Fruit fly (Drosophila melanogaster) whole organism, embryonic: ENCODE results near the gene trem.
A peak's percentile ranks its signal among the peaks of the same experiment; 100 is the strongest.

Experiments used
- CG11504 ChIP-seq: fragments of 200-800 bp; sonication (Bioruptor generic); optimal IDR thresholded peaks from 3 replicates; lab custom pipeline; 2019; ENCODE audit warnings: missing biosample characterization, mild to moderate bottlenecking, missing genetic modification characterization, moderate library complexity
- CG12659 ChIP-seq: fragments of 200-800 bp; sonication (Bioruptor generic); optimal IDR thresholded peaks from 3 replicates; lab custom pipeline; 2017; ENCODE audit warnings: mild to moderate bottlenecking, missing biosample characterization, missing genetic modification reagents, missing genetic modification characterization
- CG13775 ChIP-seq: fragments of 200-800 bp; sonication (Bioruptor generic); optimal IDR thresholded peaks from 3 replicates; lab custom pipeline; 2017; ENCODE audit warnings: missing biosample characterization, mild to moderate bottlenecking, missing genetic modification characterization
- CG15269 ChIP-seq: fragments of 200-800 bp; sonication (Bioruptor generic); optimal IDR thresholded peaks from 2 replicates; lab custom pipeline; 2018; ENCODE audit warnings: missing biosample characterization, mild to moderate bottlenecking, missing genetic modification characterization, moderate library complexity
- CG15696 ChIP-seq: fragments of 200-800 bp; sonication (Bioruptor generic); optimal IDR thresholded peaks from 2 replicates; lab custom pipeline; 2019; ENCODE audit warnings: missing biosample characterization, mild to moderate bottlenecking, missing genetic modification characterization, moderate library complexity
- CG17186 ChIP-seq: fragments of 200-800 bp; sonication (Bioruptor generic); optimal IDR thresholded peaks from 3 replicates; lab custom pipeline; 2017; ENCODE audit warnings: missing biosample characterization, missing genetic modification reagents, missing genetic modification characterization
- CG3163 ChIP-seq: fragments of 200-800 bp; sonication (Bioruptor generic); optimal IDR thresholded peaks from 3 replicates; lab custom pipeline; 2016; ENCODE audit warnings: missing biosample characterization, missing genetic modification characterization
- CG32772 ChIP-seq: fragments of 200-800 bp; sonication (Bioruptor generic); IDR thresholded peaks from 2 replicates; pipeline ENCODE4 v1.3.6; 2022; ENCODE audit warnings: missing biosample characterization, missing genetic modification characterization
- CG3407 ChIP-seq: fragments of 200-800 bp; sonication (Bioruptor generic); optimal IDR thresholded peaks from 2 replicates; lab custom pipeline; 2018; ENCODE audit warnings: missing biosample characterization, mild to moderate bottlenecking, missing genetic modification characterization
- CG34376 ChIP-seq: fragments of 200-800 bp; sonication (Bioruptor generic); optimal IDR thresholded peaks from 2 replicates; lab custom pipeline; 2018; ENCODE audit warnings: missing biosample characterization, mild to moderate bottlenecking, missing genetic modification characterization
- CG3847 ChIP-seq: fragments of 200-800 bp; sonication (Bioruptor generic); IDR thresholded peaks from 2 replicates; pipeline ENCODE4 v1.3.6; 2022; ENCODE audit warnings: missing biosample characterization, missing genetic modification characterization
- CG6791 ChIP-seq: fragments of 200-800 bp; sonication (Bioruptor generic); IDR thresholded peaks from 3 replicates; pipeline ENCODE4 v1.3.6; 2022; ENCODE audit warnings: missing biosample characterization, missing genetic modification characterization; ENCODE audit not compliant: partially characterized antibody
- CG7928 ChIP-seq: fragments of 200-800 bp; sonication (Bioruptor generic); optimal IDR thresholded peaks from 2 replicates; lab custom pipeline; 2017; ENCODE audit warnings: missing biosample characterization, mild to moderate bottlenecking, missing genetic modification characterization
- CG8281 ChIP-seq: fragments of 200-800 bp; sonication (Bioruptor generic); optimal IDR thresholded peaks from 2 replicates; lab custom pipeline; 2018; ENCODE audit warnings: missing biosample characterization, mild to moderate bottlenecking, missing genetic modification characterization, moderate library complexity
- CG8765 ChIP-seq: fragments of 200-800 bp; sonication (Bioruptor generic); IDR thresholded peaks from 2 replicates; pipeline ENCODE4 v1.3.6; 2022; ENCODE audit warnings: missing biosample characterization, missing genetic modification characterization
- CG9727 ChIP-seq: fragments of 200-800 bp; sonication (Bioruptor generic); optimal IDR thresholded peaks from 3 replicates; lab custom pipeline; 2017; ENCODE audit warnings: missing biosample characterization, mild to moderate bottlenecking, missing genetic modification characterization
- CG9817 ChIP-seq: fragments of 200-800 bp; sonication (Bioruptor generic); optimal IDR thresholded peaks from 2 replicates; lab custom pipeline; 2018; ENCODE audit warnings: missing biosample characterization, mild to moderate bottlenecking, missing genetic modification characterization, moderate library complexity
- CHES-1-like ChIP-seq: fragments of 200-800 bp; sonication (Bioruptor generic); optimal IDR thresholded peaks from 2 replicates; lab custom pipeline; 2016; ENCODE audit warnings: missing biosample characterization, missing genetic modification characterization
- Doc3 ChIP-seq: fragments of 200-800 bp; sonication (Bioruptor generic); IDR thresholded peaks from 3 replicates; pipeline ENCODE4 v1.3.6; 2022; ENCODE audit warnings: missing biosample characterization, missing genetic modification characterization; ENCODE audit not compliant: partially characterized antibody
- Drgx ChIP-seq: fragments of 200-800 bp; sonication (Bioruptor generic); IDR thresholded peaks from 2 replicates; pipeline ENCODE4 v1.3.6; 2022; ENCODE audit warnings: missing biosample characterization, missing genetic modification characterization
- Hr78 ChIP-seq, 2 experiments: fragments of 200-800 bp in 1 of 2; fragments of >200 bp in 1 of 2; sonication (Bioruptor generic) in 1 of 2; optimal IDR thresholded peaks; 2 replicates each; lab custom pipeline; 2017 to 2019; ENCODE audit warnings: missing biosample characterization in 2 of 2, missing genetic modification characterization in 2 of 2, mild to moderate bottlenecking in 1 of 2, moderate library complexity in 1 of 2
- Pdp1 ChIP-seq, 2 experiments: fragments of 200-800 bp; sonication (Bioruptor generic); optimal IDR thresholded peaks; 3 replicates each; lab custom pipeline; 2016; ENCODE audit warnings: missing biosample characterization in 2 of 2, missing genetic modification characterization in 2 of 2, mild to moderate bottlenecking in 1 of 2, moderate library complexity in 1 of 2
- YL-1 ChIP-seq: fragments of 200-800 bp; sonication (Bioruptor generic); optimal IDR thresholded peaks from 3 replicates; lab custom pipeline; 2017; ENCODE audit warnings: missing biosample characterization, mild to moderate bottlenecking, missing genetic modification characterization
- al ChIP-seq: fragments of 200-800 bp; sonication (Bioruptor generic); IDR thresholded peaks from 2 replicates; pipeline ENCODE4 v1.3.6; 2022; ENCODE audit warnings: missing biosample characterization, missing genetic modification characterization
- bigmax ChIP-seq: fragments of 200-800 bp; sonication (Bioruptor generic); optimal IDR thresholded peaks from 2 replicates; lab custom pipeline; 2018; ENCODE audit warnings: missing biosample characterization, mild to moderate bottlenecking, missing genetic modification characterization
- crc ChIP-seq: fragments of 200-800 bp; sonication (Bioruptor generic); optimal IDR thresholded peaks from 2 replicates; lab custom pipeline; 2016; ENCODE audit warnings: missing biosample characterization, missing genetic modification characterization
- dimm ChIP-seq: fragments of 200-800 bp; sonication (Bioruptor generic); IDR thresholded peaks from 2 replicates; pipeline ENCODE4 v1.3.6; 2022; ENCODE audit warnings: missing biosample characterization, missing genetic modification characterization
- ftz-f1 ChIP-seq: fragments of 200-800 bp; sonication (Bioruptor generic); optimal IDR thresholded peaks from 2 replicates; lab custom pipeline; 2016; ENCODE audit warnings: missing biosample characterization, missing genetic modification characterization
- gce ChIP-seq: fragments of 200-800 bp; sonication (Bioruptor generic); IDR thresholded peaks from 3 replicates; pipeline ENCODE4 v1.3.6; 2022; ENCODE audit warnings: missing biosample characterization, missing genetic modification characterization
- gem ChIP-seq: fragments of 200-800 bp; sonication (Bioruptor generic); optimal IDR thresholded peaks from 2 replicates; lab custom pipeline; 2019; ENCODE audit warnings: missing biosample characterization, mild to moderate bottlenecking, missing genetic modification characterization, moderate library complexity
- grn ChIP-seq: fragments of 200-800 bp; sonication (Bioruptor generic); optimal IDR thresholded peaks from 3 replicates; lab custom pipeline; 2017; ENCODE audit warnings: missing biosample characterization, missing genetic modification characterization
- lmd ChIP-seq: fragments of 200-800 bp; sonication (Bioruptor generic); IDR thresholded peaks from 2 replicates; pipeline ENCODE4 v1.3.6; 2022; ENCODE audit warnings: missing biosample characterization, missing genetic modification characterization
- mld ChIP-seq: fragments of 200-800 bp; sonication (Bioruptor generic); IDR thresholded peaks from 3 replicates; pipeline ENCODE4 v1.3.6; 2022; ENCODE audit warnings: missing biosample characterization, missing genetic modification characterization; ENCODE audit not compliant: partially characterized antibody
- odd ChIP-seq: fragments of 200-800 bp; sonication (Bioruptor generic); optimal IDR thresholded peaks from 2 replicates; lab custom pipeline; 2017; ENCODE audit warnings: missing biosample characterization, mild to moderate bottlenecking, missing genetic modification characterization
- pfk ChIP-seq: fragments of 200-800 bp; sonication (Bioruptor generic); optimal IDR thresholded peaks from 2 replicates; lab custom pipeline; 2018; ENCODE audit warnings: missing biosample characterization, mild to moderate bottlenecking, missing genetic modification characterization, moderate library complexity
- pita ChIP-seq: fragments of 200-800 bp; sonication (Bioruptor generic); optimal IDR thresholded peaks from 2 replicates; lab custom pipeline; 2017; ENCODE audit warnings: missing biosample characterization, mild to moderate bottlenecking, missing genetic modification characterization
- repo ChIP-seq: fragments of 200-800 bp; sonication (Bioruptor generic); optimal IDR thresholded peaks from 2 replicates; lab custom pipeline; 2016; ENCODE audit warnings: missing biosample characterization, missing genetic modification characterization
- so ChIP-seq: fragments of 200-800 bp; sonication (Bioruptor generic); IDR thresholded peaks from 3 replicates; pipeline ENCODE4 v1.3.6; 2022; ENCODE audit warnings: missing biosample characterization, missing genetic modification characterization
- sqz ChIP-seq: fragments of 200-800 bp; sonication (Bioruptor generic); optimal IDR thresholded peaks from 3 replicates; lab custom pipeline; 2018; ENCODE audit warnings: missing biosample characterization, mild to moderate bottlenecking, missing genetic modification characterization
- sr ChIP-seq: fragments of 200-800 bp; sonication (Bioruptor generic); IDR thresholded peaks from 3 replicates; pipeline ENCODE4 v1.3.6; 2022; ENCODE audit warnings: missing biosample characterization, missing genetic modification characterization
- ssp ChIP-seq: fragments of 200-800 bp; sonication (Bioruptor generic); IDR thresholded peaks from 2 replicates; pipeline ENCODE4 v1.3.6; 2022; ENCODE audit warnings: missing biosample characterization, missing genetic modification characterization
- toy ChIP-seq: fragments of 200-800 bp; sonication (Bioruptor generic); IDR thresholded peaks from 2 replicates; pipeline ENCODE4 v1.3.6; 2022; ENCODE audit warnings: missing biosample characterization, missing genetic modification characterization
- vfl ChIP-seq: fragments of 200-800 bp; sonication (Bioruptor generic); optimal IDR thresholded peaks from 2 replicates; lab custom pipeline; 2016; ENCODE audit warnings: missing biosample characterization, missing genetic modification characterization
- zen ChIP-seq: fragments of 200-800 bp; sonication (Bioruptor generic); optimal IDR thresholded peaks from 3 replicates; lab custom pipeline; 2018; ENCODE audit warnings: missing biosample characterization, mild to moderate bottlenecking, missing genetic modification characterization, moderate library complexity

The trem gene

DNA sequence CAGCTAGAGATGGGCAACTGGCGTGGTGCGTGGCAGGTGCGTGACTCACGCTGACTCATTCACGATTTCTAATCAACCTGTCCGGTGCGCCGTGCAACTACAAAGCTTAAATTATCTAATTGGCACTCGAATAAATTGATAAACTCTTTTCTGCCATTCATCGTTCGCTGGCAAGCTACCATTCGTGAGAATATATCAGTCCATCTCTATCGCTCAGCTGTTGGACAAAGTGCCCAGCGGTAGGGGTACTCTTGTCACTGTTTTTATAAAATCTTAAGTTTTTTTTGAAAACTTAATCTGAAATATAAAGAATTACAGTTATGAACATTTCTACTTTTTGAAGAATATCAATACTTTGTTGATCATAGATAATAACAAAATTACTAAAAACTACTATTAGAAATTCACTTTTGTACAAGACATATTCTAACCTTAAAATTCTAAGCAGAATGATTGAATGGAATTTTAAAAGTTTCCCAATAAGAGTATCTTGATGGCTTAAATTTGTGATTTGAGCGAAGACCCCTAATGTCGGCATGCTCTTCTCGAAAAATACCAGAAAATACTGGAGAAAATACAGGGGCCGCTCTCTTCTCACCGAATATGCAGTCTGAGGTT lies 9.8 kb downstream of the trem start, which contains the start of the genes PIG-L and psidin (continued):
- peak; percentile 41 for TF ChIP-seq Drgx (GFP tag; lab: Robert Waterston, UW)
- TF ChIP-seq odd (GFP tag; lab: Kevin White, UChicago) = peak; percentile 74
- TF ChIP-seq CG9817 = peak; percentile 84
- TF ChIP-seq CG13775 (GFP tag; lab: Kevin White, UChicago) = peak; percentile 91
- TF ChIP-seq vfl = peak; percentile 46
- TF ChIP-seq sqz = no peak
- TF ChIP-seq Hr78 (GFP tag; optimal IDR thresholded peaks at IDR 0.05; lab: Kevin White, UChicago) = no peak
- peak; percentile 56 for TF ChIP-seq al (GFP tag; lab: Robert Waterston, UW)
- peak; percentile 55 to 81 for TF ChIP-seq Pdp1 (GFP tag; optimal IDR thresholded peaks at IDR 0.05; lab: Kevin White, UChicago)
- TF ChIP-seq CG7928 (GFP tag; lab: Kevin White, UChicago) = peak; percentile 36
- peak; percentile 89 for TF ChIP-seq CG15269
- peak; percentile 63 for TF ChIP-seq CG3407
- TF ChIP-seq CG8281 (tag; lab: Kevin White, UChicago) = peak; percentile 66
- TF ChIP-seq CHES-1-like (GFP tag; lab: Kevin White, UChicago) = peak; percentile 58
- peak; percentile 51 for TF ChIP-seq CG32772 (GFP tag; lab: Robert Waterston, UW)
- peak; percentile 30 for TF ChIP-seq crc (GFP tag; lab: Kevin White, UChicago)
- no peak for TF ChIP-seq pita (GFP tag; lab: Kevin White, UChicago)
- peak; percentile 58 for TF ChIP-seq CG8765
- 0 out of 2 replicates have a peak, but pooled peaks have one; percentile 6 for TF ChIP-seq dimm
- peak; percentile 80 for TF ChIP-seq zen
- TF ChIP-seq CG3163 (GFP tag; lab: Kevin White, UChicago) = peak; percentile 15
- 0 out of 2 replicates have a peak, but pooled peaks have one; percentile 37 for TF ChIP-seq toy (GFP tag; lab: Robert Waterston, UW)
- TF ChIP-seq lmd (GFP tag; lab: Robert Waterston, UW) = peak; percentile 76
- peak; percentile 80 for TF ChIP-seq CG11504 (tag; lab: Kevin White, UChicago)
- peak; percentile 2 for TF ChIP-seq bigmax (GFP tag; lab: Kevin White, UChicago)
- TF ChIP-seq Doc3 (GFP tag; lab: Robert Waterston, UW) = peak; percentile 97
- TF ChIP-seq repo = peak; percentile 36
- TF ChIP-seq CG34376 (GFP tag; lab: Kevin White, UChicago) = peak; percentile 29
- peak; percentile 16; the same call in 1 of the 3 replicates for TF ChIP-seq gce
- TF ChIP-seq gem = peak; percentile 93
- TF ChIP-seq ssp (GFP tag; lab: Robert Waterston, UW) = peak; percentile 71
- TF ChIP-seq ftz-f1 (GFP tag; lab: Kevin White, UChicago) = no peak
- TF ChIP-seq CG6791 (GFP tag; lab: Robert Waterston, UW) = peak; percentile 93
- peak; percentile 70 for TF ChIP-seq CG17186 (GFP tag; lab: Kevin White, UChicago)
- no peak; the same call in 2 of the 3 replicates for TF ChIP-seq so (GFP tag; lab: Robert Waterston, UW)
- TF ChIP-seq CG15696 (tag; lab: Kevin White, UChicago) = peak; percentile 80
- peak; percentile 81 for TF ChIP-seq CG3847 (GFP tag; lab: Robert Waterston, UW)

DNA sequence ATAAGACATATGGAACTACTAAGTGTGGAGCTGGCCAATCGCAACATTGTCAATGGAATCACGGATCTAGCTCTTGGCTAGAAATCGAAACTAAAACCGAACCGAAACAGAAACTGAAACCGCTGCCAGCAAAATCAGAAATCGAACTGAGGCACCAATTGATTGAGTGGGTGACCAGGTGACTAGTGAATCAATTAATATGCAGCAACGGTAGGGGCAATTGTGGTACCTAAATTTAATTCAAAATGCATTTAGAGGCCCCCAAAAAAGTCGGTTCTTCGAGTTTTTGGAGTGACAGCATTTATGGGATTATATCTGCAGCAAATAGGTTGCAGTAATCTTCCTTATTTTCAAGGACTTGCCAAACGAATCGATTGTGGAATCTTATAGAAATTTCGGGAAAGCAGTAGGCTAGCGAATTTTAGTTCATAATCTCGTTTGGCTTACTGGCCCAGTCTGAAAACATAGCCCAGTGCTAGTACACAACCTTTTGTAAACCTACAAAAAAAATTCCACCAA lies 17.6 kb downstream of the trem start, which contains the start of the genes CG17190 and CG4836:
TSS of gene CG17190 (minus strand) at position 101 of the 519 bp plus-strand sequence.
TSS of gene CG4836 (plus strand) at position 469 of the 519 bp plus-strand sequence.
- TF ChIP-seq pfk (GFP tag; lab: Kevin White, UChicago) = no peak
- no peak for TF ChIP-seq CG12659
- no peak for TF ChIP-seq grn (GFP tag; lab: Kevin White, UChicago)
- no peak for TF ChIP-seq YL-1 (GFP tag; lab: Kevin White, UChicago)
- TF ChIP-seq sr (GFP tag; lab: Robert Waterston, UW) = no peak
- TF ChIP-seq mld (GFP tag; lab: Robert Waterston, UW) = no peak
- TF ChIP-seq CG9727 (GFP tag; lab: Kevin White, UChicago) = no peak
- TF ChIP-seq, all 482 proteins: peak for 0
